Worm (Caenorhabditis elegans): Measurements from ENCODE around the gene F22B8.3.

- TF ChIP-seq him-1 (tag; optimal IDR thresholded peaks at IDR 0.05) (no peak), dao-5 (tag; optimal IDR thresholded peaks at IDR 0.05) (no peak)
Observed at ce11 chrV:16062788-16063187, 28.0 kb upstream of the F22B8.3 start, which contains the start of gene F14H3.14.

Data from whole organism, L4/young adult.